Fruit fly (Drosophila melanogaster) whole organism: ENCODE results near the gene Akr1B.

Experiments used
- CG8478 ChIP-seq: fragments of >200 bp; optimal IDR thresholded peaks from 2 replicates; lab custom pipeline; 2018; ENCODE audit warnings: inconsistent platforms
- Dll ChIP-seq: fragments of >200 bp; optimal IDR thresholded peaks from 2 replicates; lab custom pipeline; 2017
- EcR ChIP-seq, 2 experiments: fragments of >200 bp; optimal IDR thresholded peaks; 2 replicates each; lab custom pipeline; 2017; ENCODE audit warnings: missing biosample characterization in 2 of 2, missing genetic modification characterization in 2 of 2, missing genetic modification reagents in 2 of 2
- pan ChIP-seq: fragments of >200 bp; optimal IDR thresholded peaks from 2 replicates; lab custom pipeline; 2017
- psq ChIP-seq: fragments of >200 bp; optimal IDR thresholded peaks from 2 replicates; lab custom pipeline; 2017
- usp ChIP-seq: fragments of >200 bp; optimal IDR thresholded peaks from 2 replicates; lab custom pipeline; 2017; ENCODE audit warnings: missing biosample characterization, missing genetic modification characterization, mixed read lengths

DNA sequence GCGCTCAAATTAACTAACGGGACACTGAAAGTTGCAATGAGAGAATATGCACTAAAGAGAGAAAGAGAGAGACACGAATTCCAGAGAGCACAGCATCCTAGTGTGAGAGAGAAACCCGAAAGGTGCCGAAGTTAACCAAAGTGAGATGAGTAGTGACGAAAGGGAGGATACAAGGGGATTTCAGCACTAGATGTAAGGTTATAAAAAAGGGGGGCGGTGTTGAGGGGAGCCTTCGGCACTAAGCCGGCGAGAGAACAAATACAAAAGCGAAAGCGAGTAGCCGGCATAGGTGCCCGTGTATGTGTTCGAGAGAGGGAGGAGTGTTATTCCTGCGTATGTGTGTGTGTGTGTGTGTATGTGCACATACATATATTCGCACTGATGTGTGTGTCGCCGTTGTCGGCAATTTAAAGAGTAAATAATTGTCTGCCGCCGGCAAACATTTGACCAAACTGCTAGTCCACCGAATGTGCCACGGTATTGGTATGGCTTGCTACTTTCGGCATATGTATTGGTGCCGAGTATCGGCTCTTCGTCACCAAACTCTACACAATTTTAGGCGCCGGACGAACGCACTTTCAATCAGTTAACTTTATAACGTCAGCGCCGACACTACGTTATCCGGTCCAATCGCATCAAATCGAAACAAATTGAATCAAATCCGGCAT lies 27.5 kb downstream of the Akr1B start, which contains the start of gene CG7368:
- TF ChIP-seq Dll (no peak), CG8478 (lab: Kevin White, UChicago) (no peak), psq (lab: Kevin White, UChicago) (no peak), pan (lab: Kevin White, UChicago) (no peak), usp (GFP tag; lab: Kevin White, UChicago) (no peak), EcR (GFP tag; optimal IDR thresholded peaks at IDR 0.05; lab: Kevin White, UChicago) (no peak)
